Worm (Caenorhabditis elegans) whole organism, L2 larva: ENCODE results near the gene col-89.

ENCODE experiments used
- C34F6.9 ChIP-seq: fragments of 150-350 bp; optimal IDR thresholded peaks from 2 replicates; lab custom pipeline; 2014; ENCODE audit warnings: missing biosample characterization, missing genetic modification characterization
- F13H6.1 ChIP-seq: sonication (generic microtip); optimal IDR thresholded peaks from 2 replicates; lab custom pipeline; 2016; ENCODE audit warnings: missing genetic modification characterization, missing compliant biosample characterization
- R02D3.7 ChIP-seq: fragments of 150-350 bp; optimal IDR thresholded peaks from 2 replicates; lab custom pipeline; 2014; ENCODE audit warnings: missing biosample characterization, missing genetic modification characterization
- Y55F3AM.14 ChIP-seq: fragments of 200-800 bp; sonication (Bioruptor generic); optimal IDR thresholded peaks from 2 replicates; lab custom pipeline; 2018; ENCODE audit warnings: mild to moderate bottlenecking, missing genetic modification characterization, missing compliant biosample characterization
- ZK546.5 ChIP-seq: sonication (generic microtip); optimal IDR thresholded peaks from 2 replicates; lab custom pipeline; 2017; ENCODE audit warnings: missing biosample characterization, missing genetic modification characterization
- alr-1 ChIP-seq: fragments of 150-350 bp; optimal IDR thresholded peaks from 2 replicates; lab custom pipeline; 2014; ENCODE audit warnings: missing biosample characterization, missing genetic modification characterization
- aly-2 ChIP-seq: fragments of 150-350 bp; optimal IDR thresholded peaks from 2 replicates; lab custom pipeline; 2014; ENCODE audit warnings: missing biosample characterization, missing genetic modification characterization
- ama-1 ChIP-seq: fragments of 150-350 bp; optimal IDR thresholded peaks from 2 replicates; lab custom pipeline; 2018; ENCODE audit warnings: inconsistent platforms
- blmp-1 ChIP-seq: sonication (generic microtip); optimal IDR thresholded peaks from 2 replicates; lab custom pipeline; 2017; ENCODE audit warnings: missing genetic modification characterization, mild to moderate bottlenecking, missing compliant biosample characterization, antibody characterized with exemption, moderate library complexity; ENCODE audit not compliant: insufficient read depth
- ceh-16 ChIP-seq: fragments of 150-350 bp; optimal IDR thresholded peaks from 2 replicates; lab custom pipeline; 2014; ENCODE audit warnings: missing biosample characterization, missing genetic modification characterization
- ceh-82 ChIP-seq: fragments of 150-350 bp; optimal IDR thresholded peaks from 2 replicates; lab custom pipeline; 2014; ENCODE audit warnings: missing biosample characterization, missing genetic modification characterization
- crh-2 ChIP-seq: sonication (generic microtip); optimal IDR thresholded peaks from 2 replicates; lab custom pipeline; 2017; ENCODE audit warnings: missing biosample characterization, missing genetic modification characterization
- dmd-4 ChIP-seq: sonication (generic microtip); optimal IDR thresholded peaks from 2 replicates; lab custom pipeline; 2017; ENCODE audit warnings: missing biosample characterization, missing genetic modification characterization
- egl-27 ChIP-seq: sonication (generic microtip); optimal IDR thresholded peaks from 3 replicates; lab custom pipeline; 2017; ENCODE audit warnings: missing biosample characterization, missing genetic modification reagents, missing genetic modification characterization
- elt-1 ChIP-seq: fragments of 150-350 bp; optimal IDR thresholded peaks from 2 replicates; lab custom pipeline; 2014; ENCODE audit warnings: missing biosample characterization, missing genetic modification characterization
- elt-3 ChIP-seq: sonication (generic microtip); optimal IDR thresholded peaks from 2 replicates; lab custom pipeline; 2017; ENCODE audit warnings: missing biosample characterization, missing genetic modification characterization
- fos-1 ChIP-seq: fragments of 150-350 bp; optimal IDR thresholded peaks from 2 replicates; lab custom pipeline; 2014; ENCODE audit warnings: missing biosample characterization, missing genetic modification characterization
- gmeb-1 ChIP-seq: fragments of 150-350 bp; optimal IDR thresholded peaks from 2 replicates; lab custom pipeline; 2014; ENCODE audit warnings: missing biosample characterization, missing genetic modification characterization
- lin-11 ChIP-seq: fragments of 150-350 bp; sonication (generic microtip); optimal IDR thresholded peaks from 2 replicates; lab custom pipeline; 2014; ENCODE audit warnings: missing biosample characterization, missing genetic modification characterization, inconsistent platforms, mixed read lengths
- lin-13 ChIP-seq: fragments of 150-350 bp; optimal IDR thresholded peaks from 2 replicates; lab custom pipeline; 2014; ENCODE audit warnings: missing biosample characterization, missing genetic modification reagents, missing genetic modification characterization
- lin-39 ChIP-seq: fragments of 150-350 bp; optimal IDR thresholded peaks from 2 replicates; lab custom pipeline; 2014; ENCODE audit warnings: missing biosample characterization, missing genetic modification reagents, missing genetic modification characterization
- lsy-2 ChIP-seq, 2 experiments: fragments of 150-350 bp in 1 of 2; sonication (generic microtip) in 1 of 2; optimal IDR thresholded peaks; 2 replicates each; lab custom pipeline; 2014 to 2017; ENCODE audit warnings: missing biosample characterization in 2 of 2, missing genetic modification characterization in 2 of 2
- mbf-1 ChIP-seq: sonication (generic microtip); optimal IDR thresholded peaks from 2 replicates; lab custom pipeline; 2017; ENCODE audit warnings: missing biosample characterization, missing genetic modification characterization
- mdl-1 ChIP-seq, 2 experiments: fragments of 150-350 bp in 1 of 2; sonication (generic microtip) in 1 of 2; optimal IDR thresholded peaks; 2 replicates each; lab custom pipeline; 2017; ENCODE audit warnings: missing biosample characterization in 2 of 2, missing genetic modification characterization in 2 of 2
- nhr-10 ChIP-seq: sonication (generic microtip); optimal IDR thresholded peaks from 2 replicates; lab custom pipeline; 2017; ENCODE audit warnings: missing biosample characterization, missing genetic modification characterization
- nhr-11 ChIP-seq: fragments of 150-350 bp; optimal IDR thresholded peaks from 2 replicates; lab custom pipeline; 2014; ENCODE audit warnings: missing biosample characterization, missing genetic modification characterization
- nhr-12 ChIP-seq: fragments of 150-350 bp; optimal IDR thresholded peaks from 2 replicates; lab custom pipeline; 2014; ENCODE audit warnings: missing biosample characterization, missing genetic modification characterization
- nhr-129 ChIP-seq: fragments of 150-350 bp; optimal IDR thresholded peaks from 2 replicates; lab custom pipeline; 2014; ENCODE audit warnings: missing biosample characterization, missing genetic modification characterization
- nhr-21 ChIP-seq: fragments of 150-350 bp; optimal IDR thresholded peaks from 2 replicates; lab custom pipeline; 2014; ENCODE audit warnings: missing biosample characterization, missing genetic modification characterization
- nhr-23 ChIP-seq: fragments of 150-350 bp; optimal IDR thresholded peaks from 2 replicates; lab custom pipeline; 2014; ENCODE audit warnings: missing biosample characterization, missing genetic modification reagents, missing genetic modification characterization
- nhr-237 ChIP-seq: fragments of 150-350 bp; optimal IDR thresholded peaks from 2 replicates; lab custom pipeline; 2014; ENCODE audit warnings: missing biosample characterization, missing genetic modification characterization
- nhr-25 ChIP-seq: fragments of 150-350 bp; sonication (generic microtip); optimal IDR thresholded peaks from 3 replicates; lab custom pipeline; 2014; ENCODE audit warnings: missing biosample characterization, missing genetic modification characterization
- nhr-6 ChIP-seq: fragments of 150-350 bp; optimal IDR thresholded peaks from 2 replicates; lab custom pipeline; 2014; ENCODE audit warnings: missing biosample characterization, missing genetic modification characterization
- nhr-77 ChIP-seq: fragments of 150-350 bp; optimal IDR thresholded peaks from 2 replicates; lab custom pipeline; 2014; ENCODE audit warnings: missing biosample characterization, missing genetic modification characterization
- peb-1 ChIP-seq: fragments of 150-350 bp; optimal IDR thresholded peaks from 2 replicates; lab custom pipeline; 2014; ENCODE audit warnings: missing biosample characterization, missing genetic modification characterization
- sem-4 ChIP-seq: fragments of 150-350 bp; optimal IDR thresholded peaks from 2 replicates; lab custom pipeline; 2014; ENCODE audit warnings: missing biosample characterization, missing genetic modification reagents, missing genetic modification characterization
- skn-1 ChIP-seq: sonication (generic microtip); optimal IDR thresholded peaks from 2 replicates; lab custom pipeline; 2017; ENCODE audit warnings: missing biosample characterization, missing genetic modification characterization
- sma-3 ChIP-seq: sonication (generic microtip); optimal IDR thresholded peaks from 2 replicates; lab custom pipeline; 2016; ENCODE audit warnings: missing genetic modification reagents, missing genetic modification characterization, missing compliant biosample characterization
- sma-9 ChIP-seq, 2 experiments: fragments of 150-350 bp in 1 of 2; sonication (generic microtip) in 1 of 2; optimal IDR thresholded peaks; 2 replicates each; lab custom pipeline; 2014 to 2016; ENCODE audit warnings: missing genetic modification characterization in 2 of 2, mild to moderate bottlenecking in 1 of 2, missing biosample characterization in 1 of 2, missing compliant biosample characterization in 1 of 2, missing genetic modification reagents in 1 of 2, moderate library complexity in 1 of 2
- snpc-4 ChIP-seq: fragments of 150-350 bp; optimal IDR thresholded peaks from 2 replicates; lab custom pipeline; 2014; ENCODE audit warnings: missing biosample characterization, missing genetic modification characterization
- unc-39 ChIP-seq: fragments of 150-350 bp; optimal IDR thresholded peaks from 2 replicates; lab custom pipeline; 2014; ENCODE audit warnings: missing biosample characterization, missing genetic modification characterization
- unc-55 ChIP-seq: fragments of 150-350 bp; sonication (generic microtip); optimal IDR thresholded peaks from 3 replicates; lab custom pipeline; 2014; ENCODE audit warnings: missing biosample characterization, missing genetic modification reagents, missing genetic modification characterization
- unc-62 ChIP-seq: fragments of 150-350 bp; optimal IDR thresholded peaks from 2 replicates; lab custom pipeline; 2014; ENCODE audit warnings: missing biosample characterization, missing genetic modification reagents, missing genetic modification characterization
- zag-1 ChIP-seq: fragments of 150-350 bp; optimal IDR thresholded peaks from 2 replicates; lab custom pipeline; 2014; ENCODE audit warnings: missing biosample characterization, missing genetic modification characterization
- ztf-1 ChIP-seq: fragments of 200-800 bp; sonication (Bioruptor generic); conservative IDR thresholded peaks from 2 replicates; pipeline ENCODE4 v1.3.6; 2022; ENCODE audit warnings: missing genetic modification characterization, missing compliant biosample characterization
- ztf-11 ChIP-seq: sonication (generic microtip); optimal IDR thresholded peaks from 2 replicates; lab custom pipeline; 2017; ENCODE audit warnings: missing biosample characterization, missing genetic modification characterization
- ztf-4 ChIP-seq: fragments of 150-350 bp; optimal IDR thresholded peaks from 2 replicates; lab custom pipeline; 2014; ENCODE audit warnings: missing biosample characterization, missing genetic modification characterization

The col-89 gene

DNA sequence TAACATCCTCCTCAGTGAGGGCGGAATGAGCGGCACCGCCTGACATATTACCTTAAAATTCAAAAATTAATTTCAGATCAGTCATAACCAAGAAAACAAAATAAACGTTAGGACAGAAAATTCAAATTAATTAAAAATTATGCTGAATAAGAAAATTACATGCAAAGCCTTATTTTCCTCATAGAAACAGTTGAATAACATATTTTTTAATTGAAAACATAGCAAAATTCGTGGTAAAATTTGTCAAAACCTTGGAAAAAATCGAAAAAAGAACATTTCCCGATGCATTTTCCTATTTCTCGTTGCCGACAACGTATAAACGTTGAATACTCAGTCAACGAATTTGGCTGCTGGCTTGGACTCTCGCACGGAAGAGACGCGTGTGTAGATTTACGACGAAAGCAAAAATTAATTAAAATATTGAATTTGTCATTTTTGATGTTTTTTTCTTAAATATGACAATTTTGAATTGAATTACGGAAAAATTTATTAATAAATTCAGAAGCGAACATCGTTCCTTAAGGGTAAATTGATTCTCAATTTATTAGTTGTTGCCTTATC lies 6.2 kb downstream of the col-89 start, which contains the start of the genes rps-0 and rbg-3 (continued):
- TF ChIP-seq gmeb-1 (tag; lab: Kevin White, UChicago) (peak; percentile 93), elt-1 (tag; lab: Kevin White, UChicago) (no peak), snpc-4 (tag; lab: Kevin White, UChicago) (peak; percentile 44), unc-62 (peak; percentile 28), lsy-2 (tag; optimal IDR thresholded peaks at IDR 0.05; lab: Kevin White, UChicago) (peak; percentile 91 to 98), nhr-129 (tag; lab: Kevin White, UChicago) (peak; percentile 94), unc-39 (tag; lab: Kevin White, UChicago) (no peak), nhr-23 (tag; lab: Kevin White, UChicago) (no peak), nhr-25 (tag; lab: Kevin White, UChicago) (peak; percentile 95), egl-27 (peak; percentile 80), nhr-21 (peak; percentile 93), R02D3.7 (peak; percentile 97), crh-2 (peak; percentile 94), ztf-11 (tag; lab: Kevin White, UChicago) (no peak), nhr-6 (tag; lab: Kevin White, UChicago) (peak; percentile 91), nhr-11 (tag; lab: Kevin White, UChicago) (no peak), ZK546.5 (peak; percentile 73), mbf-1 (tag; lab: Kevin White, UChicago) (no peak), skn-1 (tag; lab: Kevin White, UChicago) (peak; percentile 79), Y55F3AM.14 (GFP tag; lab: Kevin White, UChicago) (no peak), ceh-16 (tag; lab: Kevin White, UChicago) (peak; percentile 68), sma-3 (GFP tag; lab: Kevin White, UChicago) (peak; percentile 95)
- TF ChIP-seq, all 48 proteins: peak for 31

DNA sequence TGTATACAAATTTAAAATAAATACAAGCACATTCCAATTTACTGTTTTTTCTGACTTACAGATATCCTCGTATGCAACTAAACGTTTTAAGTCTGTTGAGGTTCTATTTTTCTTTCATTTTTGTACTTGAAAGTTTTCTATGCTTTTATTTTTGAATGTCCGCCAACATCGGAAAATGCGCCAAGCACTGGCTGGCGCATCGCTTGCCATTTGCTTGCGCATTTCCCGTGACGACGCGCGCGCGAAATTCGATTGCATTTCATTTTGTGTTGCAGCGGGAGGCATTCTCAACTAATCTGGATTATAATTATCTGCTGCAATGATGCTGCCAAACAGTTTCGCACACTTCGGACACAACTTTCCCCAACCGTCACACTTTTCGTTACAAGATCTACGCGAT lies 9.1 kb downstream of the col-89 start, which contains the start of gene fbxl-2:
TSS of gene fbxl-2 (plus strand) at position 278 of the 400 bp plus-strand sequence.
- TF ChIP-seq nhr-25 (tag; lab: Kevin White, UChicago) (peak; percentile 95), nhr-23 (tag; lab: Kevin White, UChicago) (no peak), lin-11 (tag; lab: Kevin White, UChicago) (peak; percentile 90), C34F6.9 (tag; lab: Kevin White, UChicago) (peak; percentile 98), elt-1 (tag; lab: Kevin White, UChicago) (no peak), lin-13 (GFP tag; lab: Kevin White, UChicago) (peak; percentile 96), unc-62 (peak; percentile 42), ztf-11 (tag; lab: Kevin White, UChicago) (peak; percentile 42), nhr-11 (tag; lab: Kevin White, UChicago) (no peak), dmd-4 (no peak), zag-1 (tag; lab: Kevin White, UChicago) (peak; percentile 87), nhr-21 (peak; percentile 95), R02D3.7 (peak; percentile 88), ZK546.5 (peak; percentile 76), nhr-12 (tag; lab: Kevin White, UChicago) (no peak), ceh-16 (tag; lab: Kevin White, UChicago) (peak; percentile 89), Y55F3AM.14 (GFP tag; lab: Kevin White, UChicago) (peak; percentile 81), nhr-129 (tag; lab: Kevin White, UChicago) (peak; percentile 94), unc-55 (GFP tag; lab: Kevin White, UChicago) (peak; percentile 98), ama-1 (lab: Kevin White, UChicago) (no peak), peb-1 (tag; lab: Kevin White, UChicago) (no peak), ztf-4 (tag; lab: Kevin White, UChicago) (peak; percentile 91), F13H6.1 (tag; lab: Kevin White, UChicago) (peak; percentile 93), mdl-1 (tag; optimal IDR thresholded peaks at IDR 0.05; lab: Kevin White, UChicago) (peak in 1 of 2 experiments; percentile 71), unc-39 (tag; lab: Kevin White, UChicago) (no peak), blmp-1 (tag; lab: Kevin White, UChicago) (peak; percentile 36), mbf-1 (tag; lab: Kevin White, UChicago) (no peak), lin-39 (tag; lab: Kevin White, UChicago) (no peak), ztf-1 (GFP tag; lab: Robert Waterston, UW) (no peak), nhr-237 (peak; percentile 72), elt-3 (tag; lab: Kevin White, UChicago) (no peak), nhr-77 (tag; lab: Kevin White, UChicago) (peak; percentile 66), gmeb-1 (tag; lab: Kevin White, UChicago) (peak; percentile 100), lsy-2 (tag; optimal IDR thresholded peaks at IDR 0.05; lab: Kevin White, UChicago) (peak; percentile 95 to 97), sma-9 (GFP tag; optimal IDR thresholded peaks at IDR 0.05; lab: Kevin White, UChicago) (peak; percentile 96), sma-9 (tag; optimal IDR thresholded peaks at IDR 0.05; lab: Kevin White, UChicago) (no peak), sem-4 (peak; percentile 81), aly-2 (no peak), crh-2 (peak; percentile 95), alr-1 (tag; lab: Kevin White, UChicago) (no peak), nhr-6 (tag; lab: Kevin White, UChicago) (peak; percentile 74), nhr-10 (peak; percentile 76), ceh-82 (tag; lab: Kevin White, UChicago) (peak; percentile 88), skn-1 (tag; lab: Kevin White, UChicago) (no peak), snpc-4 (tag; lab: Kevin White, UChicago) (peak; percentile 83), egl-27 (peak; percentile 84), fos-1 (tag; lab: Kevin White, UChicago) (peak; percentile 88), sma-3 (GFP tag; lab: Kevin White, UChicago) (peak; percentile 97)
